Worm (Caenorhabditis elegans): ENCODE results near the gene M163.8.
A peak's percentile ranks its signal among the peaks of the same experiment; 100 is the strongest.

Gene M163.8

ce11 chrX:14512817-14513216, 27.9 kb downstream of the M163.8 start, which contains the start of gene fbxa-141:
TSS of gene fbxa-141 (minus strand) at chrX:14512917.
- no peak for TF ChIP-seq ces-1 (GFP tag; optimal IDR thresholded peaks at IDR 0.05)
- no peak for TF ChIP-seq nhr-76 (tag; optimal IDR thresholded peaks at IDR 0.05)

ce11 chrX:14513462-14513861, 28.5 kb downstream of the M163.8 start:
- TF ChIP-seq unc-120 (tag; optimal IDR thresholded peaks at IDR 0.05; ENCODE audit: poor library complexity, severe bottlenecking) (peak; percentile 4), ces-1 (GFP tag; optimal IDR thresholded peaks at IDR 0.05) (peak; percentile 93), elt-1 (tag; optimal IDR thresholded peaks at IDR 0.05; ENCODE audit: borderline replicate concordance, insufficient read depth) (no peak), cnd-1 (tag; optimal IDR thresholded peaks at IDR 0.05) (no peak), mab-5 (tag; optimal IDR thresholded peaks at IDR 0.05) (no peak), unc-62 (GFP tag; optimal IDR thresholded peaks at IDR 0.05) (no peak), mep-1 (tag; optimal IDR thresholded peaks at IDR 0.05) (peak; percentile 8), sem-2 (GFP tag; optimal IDR thresholded peaks at IDR 0.05) (no peak), ceh-43 (GFP tag; optimal IDR thresholded peaks at IDR 0.05) (no peak), lin-13 (tag; optimal IDR thresholded peaks at IDR 0.05) (no peak), nhr-28 (tag; optimal IDR thresholded peaks at IDR 0.05) (no peak), zip-8 (tag; optimal IDR thresholded peaks at IDR 0.05) (no peak), lsy-2 (tag; optimal IDR thresholded peaks at IDR 0.05) (no peak), hlh-1 (tag; optimal IDR thresholded peaks at IDR 0.05) (no peak), drap-1 (GFP tag; optimal IDR thresholded peaks at IDR 0.05) (no peak), flh-1 (GFP tag; optimal IDR thresholded peaks at IDR 0.05) (no peak), nhr-12 (tag; optimal IDR thresholded peaks at IDR 0.05) (no peak), nhr-76 (tag; optimal IDR thresholded peaks at IDR 0.05) (no peak)

DNA sequence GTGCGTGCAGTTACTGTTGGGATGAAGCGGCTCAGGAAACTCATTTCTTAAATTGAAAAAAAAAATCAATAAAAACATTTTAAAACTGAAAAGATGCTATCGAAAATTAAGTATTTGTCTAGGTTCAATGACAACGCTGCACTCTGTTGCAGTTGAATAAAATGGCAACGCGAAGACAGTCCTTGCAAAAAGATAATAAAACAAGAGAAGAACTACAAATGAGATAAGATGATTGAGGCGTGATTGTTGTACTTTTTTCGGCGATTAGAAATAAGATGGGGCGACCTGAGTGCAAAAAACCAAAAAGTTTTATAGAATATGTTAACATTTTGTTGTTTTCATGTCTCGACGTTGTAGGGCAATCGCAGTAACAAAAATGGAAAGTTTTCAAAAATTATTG, 30.1 kb downstream of the M163.8 start, which contains the start of gene gcsh-1:
Gene gcsh-1, minus strand, starts transcription at position 46 of the 400 bp plus-strand sequence.
- TF ChIP-seq nhr-28 (tag; optimal IDR thresholded peaks at IDR 0.05) (no peak), unc-120 (tag; optimal IDR thresholded peaks at IDR 0.05; ENCODE audit: poor library complexity, severe bottlenecking) (no peak), nhr-237 (tag; optimal IDR thresholded peaks at IDR 0.05) (no peak), M03D4.4 (tag; optimal IDR thresholded peaks at IDR 0.05) (no peak), ceh-39 (tag; optimal IDR thresholded peaks at IDR 0.05) (no peak), zip-8 (tag; optimal IDR thresholded peaks at IDR 0.05) (no peak), drap-1 (GFP tag; optimal IDR thresholded peaks at IDR 0.05) (no peak), unc-62 (GFP tag; optimal IDR thresholded peaks at IDR 0.05) (no peak), blmp-1 (tag; optimal IDR thresholded peaks at IDR 0.05) (no peak)

DNA sequence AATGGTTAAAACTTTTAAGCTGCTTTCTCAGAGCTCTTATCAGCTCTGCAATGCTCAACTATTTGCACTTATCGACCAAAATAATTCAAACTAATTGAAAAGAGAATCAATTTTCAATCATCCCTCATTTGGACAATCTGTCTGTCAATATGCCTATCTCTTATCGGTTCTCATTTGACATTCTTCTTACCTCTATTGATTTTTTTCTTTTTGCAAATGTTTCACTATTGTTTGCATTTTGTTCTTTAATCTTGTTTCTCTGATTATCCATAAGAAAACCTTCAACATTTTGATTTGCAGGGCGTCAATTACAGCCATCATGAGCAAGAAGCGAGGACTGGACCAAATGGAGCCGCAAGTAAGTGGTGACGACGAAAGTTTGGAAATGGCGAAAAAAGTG, 31.6 kb downstream of the M163.8 start, which contains the start of gene D1025.10:
Gene D1025.10, plus strand, starts transcription at position 301 of the 400 bp plus-strand sequence.
- TF ChIP-seq lin-13 (tag; optimal IDR thresholded peaks at IDR 0.05) (no peak), drap-1 (GFP tag; optimal IDR thresholded peaks at IDR 0.05) (no peak), mab-5 (tag; optimal IDR thresholded peaks at IDR 0.05) (no peak), snpc-4 (tag; optimal IDR thresholded peaks at IDR 0.05) (no peak), ham-2 (GFP tag; optimal IDR thresholded peaks at IDR 0.05) (no peak)

- TF ChIP-seq unc-39 (tag; optimal IDR thresholded peaks at IDR 0.05) (no peak), hlh-1 (tag; optimal IDR thresholded peaks at IDR 0.05) (no peak), flh-1 (GFP tag; optimal IDR thresholded peaks at IDR 0.05) (no peak), elt-3 (tag; optimal IDR thresholded peaks at IDR 0.05) (no peak), cnd-1 (tag; optimal IDR thresholded peaks at IDR 0.05) (no peak), blmp-1 (tag; optimal IDR thresholded peaks at IDR 0.05) (no peak), zip-8 (tag; optimal IDR thresholded peaks at IDR 0.05) (no peak)
These were observed 32.9 kb downstream of the M163.8 start for ce11 chrX:14517842-14518241.

DNA sequence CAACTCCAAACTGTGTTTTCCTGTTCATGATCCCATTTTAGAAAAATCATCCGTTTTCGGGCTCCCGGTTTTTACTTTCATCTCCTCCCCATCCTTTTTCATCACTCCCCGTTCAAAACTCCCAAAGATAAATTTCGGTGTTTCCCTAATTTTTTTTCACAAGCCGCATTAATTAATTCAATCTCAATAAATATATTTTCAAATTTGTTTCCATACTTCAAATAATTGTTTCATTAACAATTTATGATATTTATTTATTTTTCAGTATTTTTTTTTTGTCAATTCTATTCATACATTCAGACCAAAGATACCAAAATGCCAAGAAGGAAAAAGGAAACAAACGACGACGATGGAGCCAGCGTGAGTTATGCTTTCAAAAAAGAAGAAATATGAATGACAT, 35.5 kb downstream of the M163.8 start, which contains the start of gene D1025.1:
Gene D1025.1, plus strand, starts transcription at position 301 of the 400 bp plus-strand sequence.
- TF ChIP-seq zip-8 (tag; optimal IDR thresholded peaks at IDR 0.05) (no peak), snpc-4 (tag; optimal IDR thresholded peaks at IDR 0.05) (no peak), unc-39 (tag; optimal IDR thresholded peaks at IDR 0.05) (no peak)

DNA sequence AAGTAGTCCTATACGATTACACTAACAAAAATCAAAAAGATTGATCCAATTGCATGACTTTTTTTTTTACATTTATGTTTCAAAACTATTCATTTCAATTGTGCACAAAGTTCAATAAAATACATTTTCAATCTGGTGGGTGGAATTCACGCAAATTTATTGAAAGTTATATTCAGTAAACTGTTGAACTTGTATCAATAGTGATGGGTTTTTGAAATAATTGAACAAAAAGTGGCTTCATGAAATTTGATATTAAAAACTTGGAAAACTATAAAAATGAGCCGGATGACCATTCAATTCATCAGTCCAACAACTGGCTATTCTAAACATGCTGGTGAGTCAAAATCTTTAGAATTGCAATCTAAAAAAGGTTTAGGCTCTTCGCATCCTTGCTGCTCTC, 38.3 kb downstream of the M163.8 start, which contains the start of gene nspc-16:
Gene nspc-16, plus strand, starts transcription at position 301 of the 400 bp plus-strand sequence.
- TF ChIP-seq mls-2 (tag; optimal IDR thresholded peaks at IDR 0.05) (no peak), nhr-76 (tag; optimal IDR thresholded peaks at IDR 0.05) (no peak), tbx-8 (GFP tag; optimal IDR thresholded peaks at IDR 0.05) (no peak), nhr-2 (tag; optimal IDR thresholded peaks at IDR 0.05) (no peak), lsy-2 (tag; optimal IDR thresholded peaks at IDR 0.05) (no peak), sem-2 (GFP tag; optimal IDR thresholded peaks at IDR 0.05) (no peak), ceh-43 (GFP tag; optimal IDR thresholded peaks at IDR 0.05) (no peak), M03D4.4 (tag; optimal IDR thresholded peaks at IDR 0.05) (no peak), ham-2 (GFP tag; optimal IDR thresholded peaks at IDR 0.05) (no peak), unc-62 (GFP tag; optimal IDR thresholded peaks at IDR 0.05) (no peak), cnd-1 (tag; optimal IDR thresholded peaks at IDR 0.05) (no peak), ces-1 (GFP tag; optimal IDR thresholded peaks at IDR 0.05) (no peak)

Measured in whole organism, mixed stage, embryonic.